Worm (Caenorhabditis elegans): ENCODE data around the gene col-122.

DNA sequence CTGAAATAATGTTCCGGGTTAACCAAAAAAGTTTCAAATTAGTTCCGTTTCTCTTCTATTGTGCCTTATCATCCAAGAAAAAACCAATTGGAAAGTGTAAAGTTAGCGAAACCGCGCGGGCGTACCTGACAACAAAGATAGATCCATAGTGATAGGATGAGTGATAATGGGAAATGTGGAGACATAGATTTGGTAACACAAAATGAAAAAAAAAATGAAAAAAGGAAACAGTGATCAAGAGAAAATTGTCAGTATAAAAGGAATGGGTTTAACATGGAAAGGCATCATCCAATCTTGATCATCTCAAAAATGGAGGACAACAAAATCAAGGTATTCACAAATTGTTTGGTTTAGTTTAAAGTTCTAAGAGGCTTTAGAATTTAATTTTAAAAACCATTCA is at the start of gene col-122:
- TF ChIP-seq ces-1 (GFP tag; optimal IDR thresholded peaks at IDR 0.05) (no peak), nhr-28 (tag; optimal IDR thresholded peaks at IDR 0.05) (no peak), jun-1 (tag; optimal IDR thresholded peaks at IDR 0.05) (no peak), unc-62 (GFP tag; optimal IDR thresholded peaks at IDR 0.05 in 1 of 2) (no peak), unc-62 (tag; optimal IDR thresholded peaks at IDR 0.05) (no peak), saeg-2 (GFP tag; IDR thresholded peaks at IDR 0.05) (no peak), lin-15B (tag; optimal IDR thresholded peaks at IDR 0.05) (no peak)

All from whole organism, L4 larva.